Fruit fly (Drosophila melanogaster): ENCODE results near the gene gzl.

gzl gene

dm6 chr3R:6410412-6411225, 27.9 kb downstream of the gzl start (continued):
- TF ChIP-seq Elba2 (GFP tag; optimal IDR thresholded peaks at IDR 0.05) = no peak
- TF ChIP-seq ssp (GFP tag; IDR thresholded peaks at IDR 0.05) = peak; percentile 49; the same call in 1 of the 2 replicates
- TF ChIP-seq CG18619 (GFP tag; optimal IDR thresholded peaks at IDR 0.05) = peak; percentile 91
- TF ChIP-seq CG14014 (GFP tag; IDR thresholded peaks at IDR 0.05) = peak; percentile 71
- no peak for TF ChIP-seq Sin3A (optimal IDR thresholded peaks at IDR 0.05)
- peak; percentile 65 for TF ChIP-seq schlank (tag; optimal IDR thresholded peaks at IDR 0.05)
- no peak for TF ChIP-seq gfzf (GFP tag; optimal IDR thresholded peaks at IDR 0.05)
- peak; percentile 73 for TF ChIP-seq CG12769 (tag; optimal IDR thresholded peaks at IDR 0.05)
- peak; percentile 79 for TF ChIP-seq twi (tag; optimal IDR thresholded peaks at IDR 0.05)
- peak; percentile 65 for TF ChIP-seq CG2202 (tag; optimal IDR thresholded peaks at IDR 0.05)
- TF ChIP-seq tx (GFP tag; optimal IDR thresholded peaks at IDR 0.05) = peak; percentile 83
- TF ChIP-seq disco-r (GFP tag; optimal IDR thresholded peaks at IDR 0.05) = peak; percentile 73
- no peak for TF ChIP-seq dan (GFP tag; IDR thresholded peaks at IDR 0.05)
- no peak for TF ChIP-seq Doc3 (GFP tag; IDR thresholded peaks at IDR 0.05; ENCODE audit: partially characterized antibody)
- TF ChIP-seq CG5180 (GFP tag; optimal IDR thresholded peaks at IDR 0.05) = peak; percentile 77
- peak; percentile 88 for TF ChIP-seq CG1233 (GFP tag; optimal IDR thresholded peaks at IDR 0.05)
- no peak for TF ChIP-seq sna (GFP tag; IDR thresholded peaks at IDR 0.05; ENCODE audit: partially characterized antibody)
- no peak for TF ChIP-seq CG16813 (GFP tag; IDR thresholded peaks at IDR 0.05; ENCODE audit: partially characterized antibody)
- peak; percentile 87 for TF ChIP-seq CG13296 (GFP tag; optimal IDR thresholded peaks at IDR 0.05)
- peak; percentile 59 for TF ChIP-seq Bdp1 (GFP tag; optimal IDR thresholded peaks at IDR 0.05)
- peak; percentile 65 for TF ChIP-seq Myb (GFP tag; optimal IDR thresholded peaks at IDR 0.05)
- TF ChIP-seq E2f1 (GFP tag; IDR thresholded peaks at IDR 0.05) = no peak; the same call in 1 of the 2 replicates
- TF ChIP-seq Deaf1 (tag; optimal IDR thresholded peaks at IDR 0.05) = peak; percentile 72
- TF ChIP-seq corto (GFP tag; optimal IDR thresholded peaks at IDR 0.05) = no peak
- TF ChIP-seq MESR4 (GFP tag; optimal IDR thresholded peaks at IDR 0.05) = no peak
- peak; percentile 95 for TF ChIP-seq CG7556 (GFP tag; optimal IDR thresholded peaks at IDR 0.05)
- TF ChIP-seq dmrt99B (tag; optimal IDR thresholded peaks at IDR 0.05) = peak; percentile 95
- peak; percentile 81 for TF ChIP-seq CG16863 (GFP tag; optimal IDR thresholded peaks at IDR 0.05)
- peak; percentile 45 for TF ChIP-seq wdn (GFP tag; IDR thresholded peaks at IDR 0.05)
- no peak for TF ChIP-seq vnd (GFP tag; IDR thresholded peaks at IDR 0.05; ENCODE audit: partially characterized antibody)
- peak; percentile 81 for TF ChIP-seq Dek (tag; optimal IDR thresholded peaks at IDR 0.05)
- TF ChIP-seq Hr3 (GFP tag; optimal IDR thresholded peaks at IDR 0.05) = peak; percentile 86
- TF ChIP-seq CG8478 (optimal IDR thresholded peaks at IDR 0.05) = no peak
- no peak for TF ChIP-seq CG10959 (GFP tag; IDR thresholded peaks at IDR 0.05)
- peak; percentile 65 for TF ChIP-seq NC2β (GFP tag; optimal IDR thresholded peaks at IDR 0.05)
- TF ChIP-seq insv (GFP tag; optimal IDR thresholded peaks at IDR 0.05) = peak in 1 of 2 experiments; percentile 52
- peak; percentile 94 for TF ChIP-seq CG11504 (tag; optimal IDR thresholded peaks at IDR 0.05)
- peak; percentile 95 for TF ChIP-seq nmo (GFP tag; optimal IDR thresholded peaks at IDR 0.05)
- TF ChIP-seq Dbx (GFP tag; IDR thresholded peaks at IDR 0.05) = peak; percentile 64; the same call in 1 of the 3 replicates
- peak; percentile 69 for TF ChIP-seq CG2875 (GFP tag; optimal IDR thresholded peaks at IDR 0.05)
- peak; percentile 53 for TF ChIP-seq CG8290 (GFP tag; optimal IDR thresholded peaks at IDR 0.05)
- TF ChIP-seq CG8290 (tag; optimal IDR thresholded peaks at IDR 0.05) = peak in 1 of 2 experiments; percentile 81
- 0 out of 3 replicates have a peak, but pooled peaks have one; percentile 48 for TF ChIP-seq CG2199 (GFP tag; IDR thresholded peaks at IDR 0.05)
- TF ChIP-seq vvl (GFP tag; IDR thresholded peaks at IDR 0.05) = peak; percentile 63
- peak; percentile 98 for TF ChIP-seq sens (GFP tag)
- TF ChIP-seq CG17359 (tag; optimal IDR thresholded peaks at IDR 0.05) = peak; percentile 83
- TF ChIP-seq az2 (GFP tag; optimal IDR thresholded peaks at IDR 0.05) = peak; percentile 89
- TF ChIP-seq CG16779 (GFP tag; IDR thresholded peaks at IDR 0.05) = no peak
- TF ChIP-seq CG12071 (GFP tag; optimal IDR thresholded peaks at IDR 0.05) = peak; percentile 75
- TF ChIP-seq B-H2 (GFP tag; optimal IDR thresholded peaks at IDR 0.05) = peak; percentile 32
